Fruit fly (Drosophila melanogaster) whole organism, embryonic: ENCODE data around the gene mRpS26.

Experiments
- Asciz ChIP-seq: fragments of 200-800 bp; sonication (Bioruptor generic); optimal IDR thresholded peaks from 2 replicates; lab custom pipeline; 2017; ENCODE audit warnings: missing biosample characterization, mild to moderate bottlenecking, missing genetic modification characterization, missing genetic modification reagents
- BEAF-32 ChIP-seq: fragments of 200-800 bp; sonication (Bioruptor generic); optimal IDR thresholded peaks from 3 replicates; lab custom pipeline; 2017; ENCODE audit warnings: missing biosample characterization, missing genetic modification characterization, mild to moderate bottlenecking, moderate library complexity, missing genetic modification reagents
- Bdp1 ChIP-seq: fragments of 200-800 bp; sonication (Bioruptor generic); optimal IDR thresholded peaks from 3 replicates; lab custom pipeline; 2016; ENCODE audit warnings: missing biosample characterization, missing genetic modification characterization
- CG10209 ChIP-seq: fragments of 200-800 bp; sonication (Bioruptor generic); optimal IDR thresholded peaks from 3 replicates; lab custom pipeline; 2017; ENCODE audit warnings: missing biosample characterization, mild to moderate bottlenecking, missing genetic modification characterization, missing genetic modification reagents
- CG12219 ChIP-seq: fragments of 200-800 bp; sonication (Bioruptor generic); optimal IDR thresholded peaks from 3 replicates; lab custom pipeline; 2018; ENCODE audit warnings: missing biosample characterization, mild to moderate bottlenecking, missing genetic modification characterization
- CG1233 ChIP-seq: fragments of 200-800 bp; sonication (Bioruptor generic); optimal IDR thresholded peaks from 4 replicates; lab custom pipeline; 2018; ENCODE audit warnings: missing biosample characterization, mild to moderate bottlenecking, missing genetic modification characterization
- CG13624 ChIP-seq: fragments of 200-800 bp; sonication (Bioruptor generic); optimal IDR thresholded peaks from 2 replicates; lab custom pipeline; 2016; ENCODE audit warnings: missing biosample characterization, missing genetic modification characterization
- CG17186 ChIP-seq: fragments of 200-800 bp; sonication (Bioruptor generic); optimal IDR thresholded peaks from 3 replicates; lab custom pipeline; 2017; ENCODE audit warnings: missing biosample characterization, missing genetic modification reagents, missing genetic modification characterization
- CG17328 ChIP-seq: fragments of 200-800 bp; sonication (Bioruptor generic); IDR thresholded peaks from 2 replicates; pipeline ENCODE4 v1.3.6; 2022; ENCODE audit warnings: missing biosample characterization, missing genetic modification characterization
- CG1792 ChIP-seq: fragments of 200-800 bp; sonication (Bioruptor generic); optimal IDR thresholded peaks from 2 replicates; lab custom pipeline; 2016; ENCODE audit warnings: missing biosample characterization, missing genetic modification characterization
- CG2202 ChIP-seq: fragments of 200-800 bp; sonication (Bioruptor generic); optimal IDR thresholded peaks from 2 replicates; lab custom pipeline; 2018; ENCODE audit warnings: missing biosample characterization, mild to moderate bottlenecking, missing genetic modification characterization
- CG3065 ChIP-seq: fragments of 200-800 bp; sonication (Bioruptor generic); optimal IDR thresholded peaks from 2 replicates; lab custom pipeline; 2016; ENCODE audit warnings: missing biosample characterization, missing genetic modification characterization
- CG4730 ChIP-seq: fragments of 200-800 bp; sonication (Bioruptor generic); IDR thresholded peaks from 2 replicates; pipeline ENCODE4 v1.3.6; 2022; ENCODE audit warnings: missing biosample characterization, missing genetic modification characterization
- CG6254 ChIP-seq: fragments of 200-800 bp; sonication (Bioruptor generic); optimal IDR thresholded peaks from 3 replicates; lab custom pipeline; 2017; ENCODE audit warnings: mild to moderate bottlenecking, missing biosample characterization, missing genetic modification reagents, missing genetic modification characterization
- CG6689 ChIP-seq: fragments of 200-800 bp; sonication (Bioruptor generic); IDR thresholded peaks from 2 replicates; pipeline ENCODE4 v1.3.6; 2022; ENCODE audit warnings: missing biosample characterization, missing genetic modification characterization
- CG6854 ChIP-seq: fragments of 200-800 bp; sonication (Bioruptor generic); optimal IDR thresholded peaks from 3 replicates; lab custom pipeline; 2017; ENCODE audit warnings: missing biosample characterization, mild to moderate bottlenecking, missing genetic modification characterization
- CG7745 ChIP-seq: fragments of 200-800 bp; sonication (Bioruptor generic); optimal IDR thresholded peaks from 2 replicates; lab custom pipeline; 2018; ENCODE audit warnings: missing biosample characterization, mild to moderate bottlenecking, missing genetic modification characterization, moderate library complexity
- CG8089 ChIP-seq: fragments of 200-800 bp; sonication (Bioruptor generic); optimal IDR thresholded peaks from 3 replicates; lab custom pipeline; 2016; ENCODE audit warnings: missing biosample characterization, missing genetic modification characterization
- CG9437 ChIP-seq: fragments of 200-800 bp; sonication (Bioruptor generic); optimal IDR thresholded peaks from 2 replicates; lab custom pipeline; 2018; ENCODE audit warnings: missing biosample characterization, mild to moderate bottlenecking, missing genetic modification characterization
- CG9797 ChIP-seq: fragments of 200-800 bp; sonication (Bioruptor generic); optimal IDR thresholded peaks from 3 replicates; lab custom pipeline; 2018; ENCODE audit warnings: missing biosample characterization, mild to moderate bottlenecking, missing genetic modification characterization
- D ChIP-seq, 2 experiments: fragments of 200-800 bp in 1 of 2; fragments of >200 bp in 1 of 2; sonication (Bioruptor generic) in 1 of 2; optimal IDR thresholded peaks; 2 replicates in 1 of 2; 3 replicates in 1 of 2; lab custom pipeline; 2017; ENCODE audit warnings: mild to moderate bottlenecking in 1 of 2, missing biosample characterization in 1 of 2, missing genetic modification characterization in 1 of 2, missing genetic modification reagents in 1 of 2
- Elba2 ChIP-seq: fragments of 200-800 bp; sonication (Bioruptor generic); optimal IDR thresholded peaks from 3 replicates; lab custom pipeline; 2016; ENCODE audit warnings: missing biosample characterization, missing genetic modification characterization
- Ets97D ChIP-seq: fragments of 200-800 bp; sonication (Bioruptor generic); optimal IDR thresholded peaks from 3 replicates; lab custom pipeline; 2016; ENCODE audit warnings: missing biosample characterization, missing genetic modification characterization
- Fer1 ChIP-seq: fragments of 200-800 bp; sonication (Bioruptor generic); optimal IDR thresholded peaks from 2 replicates; lab custom pipeline; 2017; ENCODE audit warnings: missing biosample characterization, mild to moderate bottlenecking, missing genetic modification characterization
- Hmx ChIP-seq: fragments of 200-800 bp; sonication (Bioruptor generic); optimal IDR thresholded peaks from 2 replicates; lab custom pipeline; 2016; ENCODE audit warnings: missing biosample characterization, missing genetic modification characterization
- Hr78 ChIP-seq, 2 experiments: fragments of 200-800 bp in 1 of 2; fragments of >200 bp in 1 of 2; sonication (Bioruptor generic) in 1 of 2; optimal IDR thresholded peaks; 2 replicates each; lab custom pipeline; 2017 to 2019; ENCODE audit warnings: missing biosample characterization in 2 of 2, missing genetic modification characterization in 2 of 2, mild to moderate bottlenecking in 1 of 2, moderate library complexity in 1 of 2
- Jarid2 ChIP-seq: fragments of 200-800 bp; sonication (Bioruptor generic); optimal IDR thresholded peaks from 3 replicates; lab custom pipeline; 2017; ENCODE audit warnings: mild to moderate bottlenecking, missing biosample characterization, missing genetic modification reagents, missing genetic modification characterization
- MBD-R2 ChIP-seq: fragments of 200-800 bp; sonication (Bioruptor generic); IDR thresholded peaks from 2 replicates; pipeline ENCODE4 v1.3.6; 2022; ENCODE audit warnings: missing biosample characterization, missing genetic modification characterization
- NfI ChIP-seq: fragments of 200-800 bp; sonication (Bioruptor generic); optimal IDR thresholded peaks from 3 replicates; lab custom pipeline; 2018; ENCODE audit warnings: missing biosample characterization, mild to moderate bottlenecking, missing genetic modification characterization, moderate library complexity
- Oaz ChIP-seq: fragments of 200-800 bp; sonication (Bioruptor generic); IDR thresholded peaks from 2 replicates; pipeline ENCODE4 v1.3.6; 2022; ENCODE audit warnings: missing biosample characterization, missing genetic modification characterization
- Oli ChIP-seq: fragments of 200-800 bp; sonication (Bioruptor generic); optimal IDR thresholded peaks from 2 replicates; lab custom pipeline; 2018; ENCODE audit warnings: missing biosample characterization, mild to moderate bottlenecking, missing genetic modification characterization, moderate library complexity
- PHDP ChIP-seq: fragments of 200-800 bp; sonication (Bioruptor generic); optimal IDR thresholded peaks from 3 replicates; lab custom pipeline; 2018; ENCODE audit warnings: missing biosample characterization, mild to moderate bottlenecking, missing genetic modification characterization, moderate library complexity
- Scr ChIP-seq: fragments of 200-800 bp; sonication (Bioruptor generic); IDR thresholded peaks from 2 replicates; pipeline ENCODE4 v1.3.6; 2022; ENCODE audit warnings: missing biosample characterization, missing genetic modification characterization; ENCODE audit not compliant: partially characterized antibody
- Taf1 ChIP-seq: fragments of 200-800 bp; sonication (Bioruptor generic); IDR thresholded peaks from 2 replicates; pipeline ENCODE4 v1.3.6; 2022; ENCODE audit warnings: missing biosample characterization, missing genetic modification characterization
- Vsx1 ChIP-seq: fragments of 200-800 bp; sonication (Bioruptor generic); optimal IDR thresholded peaks from 2 replicates; lab custom pipeline; 2017; ENCODE audit warnings: missing biosample characterization, mild to moderate bottlenecking, missing genetic modification characterization, missing genetic modification reagents
- amos ChIP-seq: fragments of 200-800 bp; sonication (Bioruptor generic); IDR thresholded peaks from 2 replicates; pipeline ENCODE4 v1.3.6; 2022; ENCODE audit warnings: missing biosample characterization, missing genetic modification characterization; ENCODE audit not compliant: partially characterized antibody
- ase ChIP-seq: fragments of 200-800 bp; sonication (Bioruptor generic); IDR thresholded peaks from 3 replicates; pipeline ENCODE4 v1.3.6; 2022; ENCODE audit warnings: missing biosample characterization, missing genetic modification characterization
- cato ChIP-seq: fragments of 200-800 bp; sonication (Bioruptor generic); optimal IDR thresholded peaks from 2 replicates; lab custom pipeline; 2016; ENCODE audit warnings: missing biosample characterization, missing genetic modification characterization, borderline replicate concordance
- dati ChIP-seq: fragments of 200-800 bp; sonication (Bioruptor generic); IDR thresholded peaks from 2 replicates; pipeline ENCODE4 v1.3.6; 2022; ENCODE audit warnings: missing biosample characterization, missing genetic modification characterization
- disco-r ChIP-seq: fragments of 200-800 bp; sonication (Bioruptor generic); optimal IDR thresholded peaks from 2 replicates; lab custom pipeline; 2016; ENCODE audit warnings: missing biosample characterization, missing genetic modification characterization
- dpn ChIP-seq, 2 experiments: fragments of 200-800 bp; sonication (Bioruptor generic); optimal IDR thresholded peaks; 3 replicates each; lab custom pipeline; 2016; ENCODE audit warnings: missing biosample characterization in 2 of 2, missing genetic modification characterization in 2 of 2
- gcm ChIP-seq: fragments of 200-800 bp; sonication (Bioruptor generic); optimal IDR thresholded peaks from 2 replicates; lab custom pipeline; 2019; ENCODE audit warnings: missing biosample characterization, mild to moderate bottlenecking, missing genetic modification characterization, moderate library complexity
- hth ChIP-seq: fragments of >200 bp; optimal IDR thresholded peaks from 2 replicates; lab custom pipeline; 2017; ENCODE audit warnings: inconsistent platforms
- mam ChIP-seq: fragments of 200-800 bp; sonication (Bioruptor generic); optimal IDR thresholded peaks from 3 replicates; lab custom pipeline; 2016; ENCODE audit warnings: missing biosample characterization, missing genetic modification characterization
- nerfin-2 ChIP-seq: fragments of 200-800 bp; sonication (Bioruptor generic); IDR thresholded peaks from 2 replicates; pipeline ENCODE4 v1.3.6; 2022; ENCODE audit warnings: missing biosample characterization, missing genetic modification characterization; ENCODE audit not compliant: partially characterized antibody
- phol ChIP-seq: fragments of 200-800 bp; sonication (Bioruptor generic); optimal IDR thresholded peaks from 3 replicates; lab custom pipeline; 2018; ENCODE audit warnings: missing biosample characterization, mild to moderate bottlenecking, missing genetic modification characterization, moderate library complexity
- pnt ChIP-seq: fragments of 200-800 bp; sonication (Bioruptor generic); optimal IDR thresholded peaks from 3 replicates; lab custom pipeline; 2016; ENCODE audit warnings: missing biosample characterization, missing genetic modification characterization
- slou ChIP-seq: fragments of 200-800 bp; sonication (Bioruptor generic); optimal IDR thresholded peaks from 3 replicates; lab custom pipeline; 2016; ENCODE audit warnings: missing biosample characterization, missing genetic modification characterization
- tin ChIP-seq: fragments of 200-800 bp; sonication (Bioruptor generic); optimal IDR thresholded peaks from 3 replicates; lab custom pipeline; 2016; ENCODE audit warnings: missing biosample characterization, missing genetic modification characterization
- trh ChIP-seq: fragments of 200-800 bp; sonication (Bioruptor generic); optimal IDR thresholded peaks from 2 replicates; lab custom pipeline; 2016; ENCODE audit warnings: missing biosample characterization, missing genetic modification characterization
- zfh1 ChIP-seq: fragments of 200-800 bp; sonication (Bioruptor generic); IDR thresholded peaks from 3 replicates; pipeline ENCODE4 v1.3.6; 2022; ENCODE audit warnings: missing biosample characterization, missing genetic modification characterization

mRpS26 gene

DNA sequence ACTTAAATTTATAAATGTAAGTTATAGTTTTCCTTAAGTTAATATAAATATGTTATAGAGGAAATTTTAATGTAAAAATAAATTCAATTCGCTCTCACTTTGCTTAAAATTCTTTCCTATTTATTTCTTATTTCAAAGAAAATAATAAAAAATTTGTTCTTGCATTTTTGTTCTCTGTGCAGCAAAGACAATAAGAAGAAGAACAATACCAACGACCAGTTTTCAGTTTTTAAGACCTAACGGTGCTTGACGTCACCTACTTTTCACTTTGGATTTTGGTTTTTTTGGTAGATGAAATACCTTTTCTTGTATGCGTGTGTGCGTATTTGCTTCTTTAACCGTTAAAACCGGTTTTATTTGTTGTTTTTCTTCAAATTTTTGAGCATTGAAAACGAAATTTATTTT is 4.2 kb upstream of the mRpS26 start (continued):
- TF ChIP-seq Elba2 (no peak), Hr78 (GFP tag; optimal IDR thresholded peaks at IDR 0.05; lab: Kevin White, UChicago) (peak in 1 of 2 experiments; percentile 26), PHDP (tag; lab: Kevin White, UChicago) (peak; percentile 43), CG7745 (tag; lab: Kevin White, UChicago) (no peak), tin (no peak), Hmx (GFP tag; lab: Kevin White, UChicago) (no peak), CG2202 (tag; lab: Kevin White, UChicago) (no peak), Vsx1 (GFP tag; lab: Kevin White, UChicago) (no peak), Ets97D (GFP tag; lab: Kevin White, UChicago) (no peak), Scr (GFP tag; lab: Robert Waterston, UW) (no peak), disco-r (GFP tag; lab: Kevin White, UChicago) (no peak), slou (GFP tag; lab: Kevin White, UChicago) (no peak), CG3065 (no peak), Oli (tag; lab: Kevin White, UChicago) (peak; percentile 34), CG8089 (GFP tag; lab: Kevin White, UChicago) (no peak), ase (GFP tag; lab: Robert Waterston, UW) (no peak), CG4730 (GFP tag; lab: Robert Waterston, UW) (no peak), Oaz (GFP tag; lab: Robert Waterston, UW) (no peak), CG9437 (peak; percentile 27), MBD-R2 (GFP tag; lab: Robert Waterston, UW) (no peak), amos (GFP tag; lab: Robert Waterston, UW) (no peak), CG13624 (GFP tag; lab: Kevin White, UChicago) (no peak), dati (no peak), CG1792 (GFP tag; lab: Kevin White, UChicago) (no peak), NfI (no peak), CG6254 (peak; percentile 58), CG6854 (no peak), pnt (no peak), BEAF-32 (GFP tag; lab: Kevin White, UChicago) (no peak), CG9797 (GFP tag; lab: Kevin White, UChicago) (no peak), Jarid2 (GFP tag; lab: Kevin White, UChicago) (no peak), cato (GFP tag; lab: Kevin White, UChicago) (no peak), Bdp1 (GFP tag; lab: Kevin White, UChicago) (no peak), CG17186 (GFP tag; lab: Kevin White, UChicago) (no peak), CG12219 (GFP tag; lab: Kevin White, UChicago) (no peak), Asciz (GFP tag; lab: Kevin White, UChicago) (peak; percentile 24), CG10209 (no peak), CG6689 (no peak), phol (tag; lab: Kevin White, UChicago) (peak; percentile 65), hth (lab: Kevin White, UChicago) (no peak), Fer1 (GFP tag; lab: Kevin White, UChicago) (no peak), CG17328 (GFP tag; lab: Robert Waterston, UW) (no peak), nerfin-2 (GFP tag; lab: Robert Waterston, UW) (no peak), trh (GFP tag; lab: Kevin White, UChicago) (no peak), Taf1 (no peak), D (optimal IDR thresholded peaks at IDR 0.05; lab: Kevin White, UChicago) (no peak), D (GFP tag; optimal IDR thresholded peaks at IDR 0.05; lab: Kevin White, UChicago) (peak; percentile 39), gcm (peak; percentile 38), dpn (GFP tag; optimal IDR thresholded peaks at IDR 0.05; lab: Kevin White, UChicago) (no peak), zfh1 (no peak), mam (no peak), CG1233 (peak; percentile 9)
